Fruit fly (Drosophila melanogaster) whole organism, prepupa: ENCODE results near the gene CG14417.

Source experiments
- Blimp-1 ChIP-seq: fragments of 200-800 bp; sonication (Bioruptor generic); optimal IDR thresholded peaks from 3 replicates; lab custom pipeline; 2017; ENCODE audit warnings: missing biosample characterization, missing genetic modification characterization, mild to moderate bottlenecking, moderate library complexity, missing genetic modification reagents
- CG10631 ChIP-seq: fragments of 200-800 bp; sonication (Bioruptor generic); optimal IDR thresholded peaks from 2 replicates; lab custom pipeline; 2016; ENCODE audit warnings: missing biosample characterization, missing genetic modification characterization
- CG11902 ChIP-seq: fragments of 200-800 bp; sonication (Bioruptor generic); optimal IDR thresholded peaks from 3 replicates; lab custom pipeline; 2016; ENCODE audit warnings: missing biosample characterization, missing genetic modification characterization
- CG1621 ChIP-seq: fragments of 200-800 bp; sonication (Bioruptor generic); optimal IDR thresholded peaks from 3 replicates; lab custom pipeline; 2018; ENCODE audit warnings: missing biosample characterization, mild to moderate bottlenecking, missing genetic modification characterization
- CG31627 ChIP-seq: fragments of 200-800 bp; sonication (Bioruptor generic); optimal IDR thresholded peaks from 3 replicates; lab custom pipeline; 2016; ENCODE audit warnings: missing biosample characterization, missing genetic modification characterization
- CG3919 ChIP-seq: fragments of 200-800 bp; sonication (Bioruptor generic); optimal IDR thresholded peaks from 3 replicates; lab custom pipeline; 2016; ENCODE audit warnings: missing biosample characterization, missing genetic modification characterization
- CG6163 ChIP-seq: fragments of 200-800 bp; sonication (Bioruptor generic); IDR thresholded peaks from 3 replicates; pipeline ENCODE4 v1.3.6; 2022; ENCODE audit warnings: missing biosample characterization, missing genetic modification characterization
- CG6276 ChIP-seq: fragments of 200-800 bp; sonication (Bioruptor generic); optimal IDR thresholded peaks from 2 replicates; lab custom pipeline; 2017; ENCODE audit warnings: missing biosample characterization, mild to moderate bottlenecking, missing genetic modification characterization
- CG6808 ChIP-seq: fragments of 200-800 bp; sonication (Bioruptor generic); optimal IDR thresholded peaks from 3 replicates; lab custom pipeline; 2017; ENCODE audit warnings: missing biosample characterization, missing genetic modification characterization, mild to moderate bottlenecking, moderate library complexity, missing genetic modification reagents
- CG7368 ChIP-seq: fragments of 200-800 bp; sonication (Bioruptor generic); optimal IDR thresholded peaks from 3 replicates; lab custom pipeline; 2016; ENCODE audit warnings: missing biosample characterization, missing genetic modification characterization
- CG8319 ChIP-seq: fragments of 200-800 bp; sonication (Bioruptor generic); optimal IDR thresholded peaks from 3 replicates; lab custom pipeline; 2016; ENCODE audit warnings: missing biosample characterization, missing genetic modification characterization
- CG8632 ChIP-seq: fragments of 200-800 bp; sonication (Bioruptor generic); optimal IDR thresholded peaks from 3 replicates; lab custom pipeline; 2016; ENCODE audit warnings: missing biosample characterization, missing genetic modification characterization
- CG9139 ChIP-seq: fragments of 200-800 bp; sonication (Bioruptor generic); optimal IDR thresholded peaks from 3 replicates; lab custom pipeline; 2017; ENCODE audit warnings: missing biosample characterization, mild to moderate bottlenecking, missing genetic modification characterization
- Eip75B ChIP-seq: fragments of 200-800 bp; sonication (Bioruptor generic); optimal IDR thresholded peaks from 3 replicates; lab custom pipeline; 2016; ENCODE audit warnings: missing biosample characterization, missing genetic modification characterization
- Ets21C ChIP-seq: fragments of 200-800 bp; sonication (Bioruptor generic); optimal IDR thresholded peaks from 3 replicates; lab custom pipeline; 2016; ENCODE audit warnings: missing biosample characterization, missing genetic modification characterization
- Ets96B ChIP-seq: fragments of 200-800 bp; optimal IDR thresholded peaks from 2 replicates; lab custom pipeline; 2019; ENCODE audit warnings: missing biosample characterization, mild to moderate bottlenecking, missing genetic modification characterization, moderate library complexity
- Gug ChIP-seq: fragments of 200-800 bp; sonication (Bioruptor generic); IDR thresholded peaks from 2 replicates; pipeline ENCODE4 v1.3.6; 2022; ENCODE audit warnings: missing biosample characterization, missing genetic modification characterization
- Hr38 ChIP-seq: sonication (Bioruptor generic); optimal IDR thresholded peaks from 2 replicates; lab custom pipeline; 2016; ENCODE audit warnings: missing biosample characterization, missing genetic modification characterization
- Hr4 ChIP-seq: fragments of 200-800 bp; sonication (Bioruptor generic); optimal IDR thresholded peaks from 3 replicates; lab custom pipeline; 2016; ENCODE audit warnings: missing biosample characterization, missing genetic modification characterization
- Lpt ChIP-seq: fragments of 200-800 bp; sonication (Bioruptor generic); optimal IDR thresholded peaks from 3 replicates; lab custom pipeline; 2016; ENCODE audit warnings: missing biosample characterization, missing genetic modification characterization
- Met ChIP-seq: fragments of 200-800 bp; sonication (Bioruptor generic); optimal IDR thresholded peaks from 3 replicates; lab custom pipeline; 2016; ENCODE audit warnings: missing biosample characterization, missing genetic modification characterization
- OdsH ChIP-seq: fragments of 200-800 bp; sonication (Bioruptor generic); optimal IDR thresholded peaks from 3 replicates; lab custom pipeline; 2016; ENCODE audit warnings: missing biosample characterization, missing genetic modification characterization
- Smox ChIP-seq: fragments of 200-800 bp; sonication (Bioruptor generic); optimal IDR thresholded peaks from 3 replicates; lab custom pipeline; 2016; ENCODE audit warnings: missing biosample characterization, missing genetic modification characterization
- Sox102F ChIP-seq: fragments of 200-800 bp; sonication (Bioruptor generic); optimal IDR thresholded peaks from 2 replicates; lab custom pipeline; 2016; ENCODE audit warnings: missing biosample characterization, mild to moderate bottlenecking, missing genetic modification characterization
- Sox15 ChIP-seq: fragments of 200-800 bp; sonication (Bioruptor generic); optimal IDR thresholded peaks from 3 replicates; lab custom pipeline; 2016; ENCODE audit warnings: missing biosample characterization, missing genetic modification characterization
- achi ChIP-seq: fragments of 200-800 bp; sonication (Bioruptor generic); optimal IDR thresholded peaks from 3 replicates; lab custom pipeline; 2016; ENCODE audit warnings: missing biosample characterization, missing genetic modification characterization
- cyc ChIP-seq: fragments of 200-800 bp; sonication (Bioruptor generic); optimal IDR thresholded peaks from 3 replicates; lab custom pipeline; 2016; ENCODE audit warnings: missing biosample characterization, missing genetic modification characterization
- dac ChIP-seq: fragments of 200-800 bp; sonication (Bioruptor generic); optimal IDR thresholded peaks from 2 replicates; lab custom pipeline; 2017; ENCODE audit warnings: missing biosample characterization, mild to moderate bottlenecking, missing genetic modification characterization
- dsx ChIP-seq: fragments of 200-800 bp; optimal IDR thresholded peaks from 3 replicates; lab custom pipeline; 2019; ENCODE audit warnings: missing biosample characterization, mild to moderate bottlenecking, missing genetic modification characterization, moderate library complexity; ENCODE audit not compliant: poor library complexity, severe bottlenecking
- esn ChIP-seq: fragments of 200-800 bp; sonication (Bioruptor generic); optimal IDR thresholded peaks from 2 replicates; lab custom pipeline; 2016; ENCODE audit warnings: missing biosample characterization, mild to moderate bottlenecking, missing genetic modification characterization, moderate library complexity
- salr ChIP-seq, 2 experiments: fragments of 200-800 bp; sonication (Bioruptor generic); optimal IDR thresholded peaks; 3 replicates each; lab custom pipeline; 2016 to 2018; ENCODE audit warnings: missing biosample characterization in 2 of 2, missing genetic modification characterization in 2 of 2, mild to moderate bottlenecking in 1 of 2
- topi ChIP-seq: fragments of 200-800 bp; sonication (Bioruptor generic); optimal IDR thresholded peaks from 3 replicates; lab custom pipeline; 2016; ENCODE audit warnings: missing biosample characterization, missing genetic modification characterization
- vri ChIP-seq: fragments of 200-800 bp; sonication (Bioruptor generic); optimal IDR thresholded peaks from 3 replicates; lab custom pipeline; 2016; ENCODE audit warnings: missing biosample characterization, mild to moderate bottlenecking, missing genetic modification characterization

The CG14417 gene

DNA sequence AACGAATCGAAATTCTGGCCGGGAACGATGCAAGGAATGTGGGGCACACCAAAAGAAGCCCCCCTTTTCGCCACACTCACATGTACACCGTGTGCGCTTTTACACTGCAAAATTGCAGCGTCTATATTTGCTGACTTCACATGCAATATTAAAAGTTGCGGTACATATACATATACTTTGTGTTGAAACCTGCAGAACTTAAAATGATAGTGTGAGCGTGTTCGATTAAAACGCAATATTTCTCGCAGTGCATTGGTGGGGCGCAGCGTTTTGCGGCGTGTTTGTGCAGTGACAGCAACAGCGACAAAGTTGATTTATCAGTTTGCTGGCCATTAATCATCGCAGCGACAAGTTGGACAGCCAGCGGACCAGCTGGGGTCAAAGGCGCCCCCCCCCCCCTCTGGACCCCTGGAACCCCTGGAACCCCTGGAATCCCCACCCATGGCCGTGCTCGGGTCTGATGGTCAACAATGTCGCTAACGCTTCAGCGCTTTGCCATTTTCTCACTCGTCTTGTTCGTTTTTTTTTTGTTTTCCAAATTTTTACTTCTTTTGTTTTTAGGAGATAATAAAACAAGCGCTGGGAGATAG is 30.9 kb upstream of the CG14417 start (continued):
- TF ChIP-seq Sox15 (GFP tag; lab: Kevin White, UChicago), result peak; percentile 24
- TF ChIP-seq CG8319, result no peak
- TF ChIP-seq CG3919 (GFP tag; lab: Kevin White, UChicago), result peak; percentile 31
- peak; percentile 49 for TF ChIP-seq CG31627 (GFP tag; lab: Kevin White, UChicago)
- no peak for TF ChIP-seq Hr38 (GFP tag; lab: Kevin White, UChicago)
- no peak for TF ChIP-seq salr (GFP tag; optimal IDR thresholded peaks at IDR 0.05; lab: Kevin White, UChicago)
- TF ChIP-seq Ets21C (GFP tag; lab: Kevin White, UChicago), result peak; percentile 20
- peak; percentile 15 for TF ChIP-seq CG10631 (GFP tag; lab: Kevin White, UChicago)
- TF ChIP-seq vri (GFP tag; lab: Kevin White, UChicago), result no peak
- no peak for TF ChIP-seq CG6163
- no peak for TF ChIP-seq Eip75B (GFP tag; lab: Kevin White, UChicago)

dm6 chrX:2890468-2890867 is 14.1 kb upstream of the CG14417 start, which contains the start of gene CG3526:
Gene CG3526, plus strand, starts transcription at chrX:2890768.
- TF ChIP-seq Lpt (GFP tag; lab: Kevin White, UChicago), result no peak
- TF ChIP-seq Hr4, result no peak
- TF ChIP-seq CG9139, result no peak
- no peak for TF ChIP-seq Sox102F (GFP tag; lab: Kevin White, UChicago)
- TF ChIP-seq topi (GFP tag; lab: Kevin White, UChicago), result no peak
- no peak for TF ChIP-seq Gug (GFP tag; lab: Robert Waterston, UW)
- TF ChIP-seq Sox15 (GFP tag; lab: Kevin White, UChicago), result no peak
- TF ChIP-seq Blimp-1, result no peak
- TF ChIP-seq salr (GFP tag; optimal IDR thresholded peaks at IDR 0.05; lab: Kevin White, UChicago), result no peak
- no peak for TF ChIP-seq achi (GFP tag; lab: Kevin White, UChicago)
- no peak for TF ChIP-seq OdsH (GFP tag; lab: Kevin White, UChicago)
- TF ChIP-seq Ets96B, result no peak
- no peak for TF ChIP-seq CG1621 (tag; lab: Kevin White, UChicago)
- TF ChIP-seq CG11902 (GFP tag; lab: Kevin White, UChicago), result no peak
- TF ChIP-seq CG7368 (GFP tag; lab: Kevin White, UChicago), result no peak
- TF ChIP-seq dac (GFP tag; lab: Kevin White, UChicago), result no peak
- no peak for TF ChIP-seq CG6808
- TF ChIP-seq CG10631 (GFP tag; lab: Kevin White, UChicago), result no peak
- TF ChIP-seq Smox (GFP tag; lab: Kevin White, UChicago), result no peak
- no peak for TF ChIP-seq esn (GFP tag; lab: Kevin White, UChicago)

DNA sequence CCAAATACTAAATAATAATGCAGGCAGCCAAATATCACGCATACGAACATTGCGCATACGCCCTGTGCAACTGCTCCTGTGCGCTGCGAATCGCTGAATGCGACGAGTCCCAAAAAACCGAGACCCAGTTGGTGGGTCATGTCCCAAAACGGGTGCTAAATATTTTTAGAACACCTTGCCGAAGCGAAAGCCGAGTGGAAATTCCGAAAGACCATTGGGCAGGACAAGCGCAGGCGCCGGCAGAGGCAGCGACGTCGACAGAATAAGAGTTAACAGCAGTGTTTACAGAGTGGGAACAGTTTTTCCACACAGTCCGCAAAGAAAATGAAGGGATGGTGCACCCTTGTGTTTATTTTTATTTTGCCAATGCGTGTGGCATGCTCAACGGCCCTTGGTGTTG is 11.9 kb upstream of the CG14417 start:
- TF ChIP-seq CG7368 (GFP tag; lab: Kevin White, UChicago), result no peak

DNA sequence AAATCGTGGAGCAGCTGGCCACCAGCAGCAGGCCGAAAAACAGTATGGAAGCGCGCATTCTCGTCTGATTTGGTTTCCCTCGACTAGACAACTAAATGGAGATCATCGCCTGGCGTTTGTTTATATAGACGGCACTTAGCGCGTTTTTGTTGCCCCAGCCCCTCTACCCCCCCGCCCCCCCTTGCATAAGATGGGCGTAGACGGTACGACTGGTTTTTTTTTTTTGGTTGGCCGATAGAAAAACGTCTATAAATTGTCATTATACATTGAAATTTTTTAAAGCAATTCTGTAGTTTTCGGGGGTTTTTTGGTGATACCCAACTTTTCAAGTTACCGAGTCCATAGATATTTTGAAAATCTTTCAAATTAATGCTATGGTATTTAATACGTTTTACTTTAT is 9.5 kb upstream of the CG14417 start, which contains the start of gene CG14419:
TSS of gene CG14419 (minus strand) at position 101 of the 400 bp plus-strand sequence.
- no peak for TF ChIP-seq CG8632 (GFP tag; lab: Kevin White, UChicago)
- TF ChIP-seq CG10631 (GFP tag; lab: Kevin White, UChicago), result no peak
- TF ChIP-seq dsx (GFP tag; lab: Kevin White, UChicago), result no peak
- no peak for TF ChIP-seq CG6276 (GFP tag; lab: Kevin White, UChicago)
- no peak for TF ChIP-seq Lpt (GFP tag; lab: Kevin White, UChicago)

dm6 chrX:2883561-2883960 is 7.2 kb upstream of the CG14417 start, which contains the start of gene CG14418:
Gene CG14418, minus strand, starts transcription at chrX:2883661.
- TF ChIP-seq Met (no peak), CG10631 (GFP tag; lab: Kevin White, UChicago) (no peak), cyc (GFP tag; lab: Kevin White, UChicago) (no peak), Sox102F (GFP tag; lab: Kevin White, UChicago) (no peak)
